Fruit fly (Drosophila melanogaster) whole organism: ENCODE measurements around the gene CG12301.

Experiments used
- CG8478 ChIP-seq: fragments of >200 bp; optimal IDR thresholded peaks from 2 replicates; lab custom pipeline; 2018; ENCODE audit warnings: inconsistent platforms
- EcR ChIP-seq, 2 experiments: fragments of >200 bp; optimal IDR thresholded peaks; 2 replicates each; lab custom pipeline; 2017; ENCODE audit warnings: missing biosample characterization in 2 of 2, missing genetic modification characterization in 2 of 2, missing genetic modification reagents in 2 of 2
- psq ChIP-seq: fragments of >200 bp; optimal IDR thresholded peaks from 2 replicates; lab custom pipeline; 2017

DNA sequence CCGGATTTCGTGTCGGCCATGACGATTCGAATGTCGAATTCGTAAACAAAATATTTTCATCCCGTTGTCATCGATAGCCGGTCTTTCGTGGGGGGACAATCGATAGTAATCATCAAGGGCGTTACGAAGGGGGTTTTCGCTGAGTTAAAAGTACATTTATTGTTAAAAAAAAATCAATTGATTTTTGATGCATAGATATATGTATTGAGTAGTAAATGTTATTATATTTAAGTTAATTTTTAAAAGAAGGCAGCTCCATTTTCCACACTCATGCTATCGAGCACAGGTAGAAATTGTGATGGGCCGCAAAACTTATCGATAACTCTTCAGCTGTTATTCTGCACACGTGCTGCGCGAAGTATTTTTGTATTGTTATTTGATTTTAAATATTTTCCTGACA lies at the start of gene CG12301, which contains the start of gene mrn:
- TF ChIP-seq CG8478 (lab: Kevin White, UChicago) (no peak), psq (lab: Kevin White, UChicago) (no peak), EcR (GFP tag; optimal IDR thresholded peaks at IDR 0.05; lab: Kevin White, UChicago) (no peak)
